Fruit fly (Drosophila melanogaster): ENCODE data around the gene Sp1.

The Sp1 gene

DNA sequence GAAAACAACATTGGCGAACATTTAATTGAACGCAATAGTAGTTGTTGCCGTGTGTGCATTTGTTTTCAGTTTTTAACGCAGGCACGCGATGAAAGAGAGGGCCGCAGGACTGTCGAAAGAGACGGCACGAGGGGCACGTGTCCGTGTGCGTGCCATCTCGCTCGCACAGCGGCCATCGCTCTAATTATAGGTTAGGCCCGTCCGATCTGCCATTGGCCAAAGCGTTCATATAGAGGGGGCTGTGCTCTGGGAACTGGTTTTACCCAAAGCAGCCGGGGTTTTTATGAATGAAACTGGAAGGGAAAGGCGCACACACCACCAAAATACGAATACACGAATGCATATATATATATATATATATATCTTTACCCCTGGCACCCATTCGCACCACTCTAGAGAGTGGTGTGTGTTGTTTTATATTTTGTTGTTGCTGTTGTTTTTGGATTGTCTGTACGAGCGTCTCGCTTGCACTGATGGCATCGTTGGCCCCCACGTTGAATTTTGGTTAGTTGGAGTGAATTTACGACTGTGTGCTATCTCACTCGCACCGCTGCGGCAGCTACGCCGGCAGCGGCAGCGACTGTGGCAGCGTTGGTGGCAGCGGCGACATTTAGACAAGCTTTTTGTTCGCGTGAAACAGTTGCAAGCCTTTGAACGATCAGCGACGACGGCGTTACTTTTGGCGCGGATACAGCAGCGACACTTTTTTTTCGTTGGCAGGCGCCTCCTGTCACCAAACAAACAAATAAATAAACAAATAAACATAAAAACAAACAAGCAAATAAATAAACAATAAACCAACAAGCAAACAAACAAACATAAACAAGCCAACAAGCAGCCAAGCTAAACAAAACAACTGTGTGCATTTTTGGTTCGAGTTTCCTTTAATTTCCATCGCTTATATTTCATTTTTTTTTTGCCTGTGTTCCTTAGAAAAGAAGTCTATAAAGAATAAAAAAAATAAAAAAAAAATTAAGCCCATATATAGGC is at the start of gene Sp1:
Gene Sp1, plus strand, starts transcription at position 636 of the 990 bp plus-strand sequence.
- TF ChIP-seq CTCF (optimal IDR thresholded peaks at IDR 0.05): peak in 1 of 2 experiments; percentile 24
- no peak for TF ChIP-seq CG8478 (optimal IDR thresholded peaks at IDR 0.05)

dm6 chrX:9684158-9684557 is 45.3 kb upstream of the Sp1 start:
- no peak for TF ChIP-seq CG8478 (optimal IDR thresholded peaks at IDR 0.05)
- TF ChIP-seq CTCF (optimal IDR thresholded peaks at IDR 0.05): no peak

DNA sequence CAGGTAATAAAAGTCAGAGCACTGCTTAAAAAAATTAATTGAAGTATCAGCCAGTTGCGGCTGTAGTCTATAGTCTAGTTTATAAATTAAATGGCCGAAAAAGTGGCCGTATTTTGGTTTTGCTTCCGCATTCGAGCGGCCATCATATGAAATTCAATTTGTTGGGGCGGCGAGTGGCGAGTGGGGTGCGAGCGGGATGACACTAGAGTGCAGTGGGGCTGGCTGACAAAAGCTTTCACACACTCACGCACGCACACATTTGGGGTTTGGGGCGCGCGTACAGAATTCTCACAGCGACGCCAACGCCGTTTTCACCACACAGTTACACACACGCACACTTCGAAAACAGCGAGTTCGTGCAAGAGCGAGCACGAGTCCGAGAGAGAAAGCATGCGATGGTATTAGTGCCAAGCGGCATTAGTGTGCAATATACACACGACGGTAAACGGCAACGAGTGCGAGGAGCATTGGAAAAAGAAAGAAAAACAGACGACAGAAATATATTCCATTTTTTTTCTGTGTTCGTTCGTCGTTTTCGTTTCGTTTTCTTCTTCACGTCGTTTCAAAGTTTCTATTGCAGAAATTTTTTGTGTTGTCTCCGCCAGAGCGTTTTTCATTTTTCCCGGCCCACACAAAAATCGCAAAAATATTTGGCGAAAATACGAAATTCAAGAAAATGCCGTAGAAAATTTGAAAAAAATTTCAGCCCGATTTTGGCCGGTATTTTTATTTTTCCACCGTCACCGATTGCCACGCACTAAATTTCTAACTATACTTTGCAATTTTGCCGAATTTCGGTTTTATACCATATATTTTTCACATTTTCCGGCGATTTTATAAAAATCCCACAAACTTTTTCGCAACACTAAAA is 44.5 kb upstream of the Sp1 start:
- TF ChIP-seq CG8478 (optimal IDR thresholded peaks at IDR 0.05): no peak
- TF ChIP-seq CTCF (optimal IDR thresholded peaks at IDR 0.05): no peak

dm6 chrX:9685568-9686413 is 43.7 kb upstream of the Sp1 start:
- TF ChIP-seq CTCF (optimal IDR thresholded peaks at IDR 0.05): peak in 1 of 2 experiments; percentile 26
- TF ChIP-seq CG8478 (optimal IDR thresholded peaks at IDR 0.05): no peak

dm6 chrX:9686546-9687219 is 42.8 kb upstream of the Sp1 start, which contains the start of gene nej:
nej (minus strand) TSS chrX:9687066.
- no peak for TF ChIP-seq CTCF (optimal IDR thresholded peaks at IDR 0.05)
- no peak for TF ChIP-seq CG8478 (optimal IDR thresholded peaks at IDR 0.05)

dm6 chrX:9687623-9688022 is 41.8 kb upstream of the Sp1 start:
- TF ChIP-seq CTCF (optimal IDR thresholded peaks at IDR 0.05) (peak; percentile 91 to 97), CG8478 (optimal IDR thresholded peaks at IDR 0.05) (no peak)

DNA sequence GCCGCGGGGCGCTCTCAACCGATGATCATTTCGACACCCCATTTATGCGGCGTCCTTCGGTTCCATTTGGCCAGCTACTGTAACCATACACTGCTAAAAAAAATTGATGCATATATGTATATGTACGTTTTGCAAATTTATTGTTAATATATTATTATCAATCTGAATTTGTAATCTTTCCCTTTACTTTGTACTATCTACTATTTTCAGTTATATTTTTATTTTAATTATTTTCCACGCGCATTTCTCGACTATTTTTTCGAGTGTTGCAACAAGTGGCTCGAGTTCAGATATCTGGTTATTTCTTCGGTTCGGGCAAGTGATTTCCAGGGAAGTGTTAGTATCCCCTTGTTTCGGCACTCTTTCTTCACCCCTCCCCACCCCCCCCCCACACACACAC is 40.3 kb upstream of the Sp1 start:
- TF ChIP-seq CTCF (optimal IDR thresholded peaks at IDR 0.05): no peak
- TF ChIP-seq CG8478 (optimal IDR thresholded peaks at IDR 0.05): no peak

dm6 chrX:9692297-9693013 is 37.0 kb upstream of the Sp1 start:
- TF ChIP-seq CG8478 (optimal IDR thresholded peaks at IDR 0.05): no peak
- peak in 1 of 2 experiments; percentile 13 for TF ChIP-seq CTCF (optimal IDR thresholded peaks at IDR 0.05)

DNA sequence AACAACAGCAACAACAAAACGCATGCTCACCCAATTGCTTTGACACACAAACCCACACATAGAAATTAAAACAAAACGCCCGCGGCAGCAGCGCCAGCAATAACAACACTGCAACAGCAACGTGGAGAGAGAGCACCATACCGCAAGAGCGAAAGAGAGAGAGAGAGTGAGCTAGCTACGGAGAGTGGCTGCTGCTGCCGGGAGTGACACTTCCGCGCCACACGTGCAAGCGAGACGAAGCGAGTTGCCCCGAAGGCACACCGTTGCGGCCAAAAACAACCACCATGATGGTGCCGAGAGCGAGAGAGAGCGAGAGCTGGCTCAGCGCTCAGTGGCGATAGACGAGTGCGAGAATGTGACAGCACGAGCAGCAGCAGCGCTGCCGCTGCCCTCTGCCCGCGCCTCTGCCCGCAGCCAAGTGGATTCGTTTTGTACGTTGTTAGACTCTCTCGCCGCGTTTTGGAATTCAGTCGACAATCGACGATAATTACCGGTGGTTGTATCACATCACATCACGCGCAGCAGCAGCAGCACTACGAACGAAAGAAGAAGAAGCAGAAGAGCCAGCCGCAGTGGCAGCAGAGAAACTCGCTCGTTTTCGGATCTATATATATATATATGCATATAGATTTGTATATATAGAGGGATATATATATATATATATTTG is 35.6 kb upstream of the Sp1 start, which contains the start of gene btd:
Gene btd, plus strand, starts transcription at position 467 of the 667 bp plus-strand sequence.
- TF ChIP-seq CG8478 (optimal IDR thresholded peaks at IDR 0.05): peak; percentile 85
- peak in 1 of 2 experiments; percentile 71 for TF ChIP-seq CTCF (optimal IDR thresholded peaks at IDR 0.05)

dm6 chrX:9694652-9695051 is 34.8 kb upstream of the Sp1 start:
- no peak for TF ChIP-seq CTCF (optimal IDR thresholded peaks at IDR 0.05)
- no peak for TF ChIP-seq CG8478 (optimal IDR thresholded peaks at IDR 0.05)

- TF ChIP-seq CTCF (optimal IDR thresholded peaks at IDR 0.05) (no peak), CG8478 (optimal IDR thresholded peaks at IDR 0.05) (no peak)
Observed at dm6 chrX:9707820-9708487, 21.5 kb upstream of the Sp1 start.

DNA sequence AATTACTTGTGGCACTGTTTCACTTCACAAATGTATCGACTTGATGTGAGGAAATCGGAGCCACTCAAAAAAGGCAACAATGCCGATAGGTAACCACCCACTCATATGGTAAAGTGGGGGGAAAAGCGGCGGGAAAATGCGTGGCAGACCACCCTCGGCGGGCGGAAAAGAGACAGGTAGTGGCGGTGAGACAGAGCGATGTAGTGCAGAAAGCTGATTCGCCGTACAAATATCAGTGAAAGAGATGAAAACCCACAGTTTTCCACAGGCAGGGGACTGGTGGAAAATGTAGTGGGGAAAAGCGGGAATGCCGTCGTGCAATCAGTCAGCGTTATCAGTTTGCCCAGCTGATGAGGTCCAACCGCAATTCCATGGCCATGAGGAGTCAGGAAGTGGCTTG is 2.1 kb upstream of the Sp1 start:
- TF ChIP-seq CTCF (optimal IDR thresholded peaks at IDR 0.05) (no peak), CG8478 (optimal IDR thresholded peaks at IDR 0.05) (no peak)

Data from S2 (cell line).